Worm (Caenorhabditis elegans) whole organism, young adult: ENCODE measurements around the gene T10F2.5.

ENCODE experiments used
- B0019.2 ChIP-seq: fragments of 200-800 bp; sonication (Bioruptor generic); conservative IDR thresholded peaks from 2 replicates; pipeline ENCODE4 v1.3.6; 2022; ENCODE audit warnings: missing genetic modification reagents, missing genetic modification characterization, missing compliant biosample characterization
- C17E4.6 ChIP-seq: fragments of 200-800 bp; sonication (Bioruptor generic); IDR thresholded peaks from 2 replicates; pipeline ENCODE4 v1.3.6; 2022; ENCODE audit warnings: missing genetic modification reagents, missing genetic modification characterization, missing compliant biosample characterization
- F10E7.11 ChIP-seq: sonication (generic microtip); optimal IDR thresholded peaks from 2 replicates; lab custom pipeline; 2017; ENCODE audit warnings: mild to moderate bottlenecking, missing genetic modification characterization, moderate library complexity, missing compliant biosample characterization
- F22D6.2 ChIP-seq: sonication (generic microtip); optimal IDR thresholded peaks from 2 replicates; lab custom pipeline; 2016; ENCODE audit warnings: mild to moderate bottlenecking, missing genetic modification characterization, missing compliant biosample characterization
- F49E8.2 ChIP-seq: sonication (generic microtip); optimal IDR thresholded peaks from 3 replicates; lab custom pipeline; 2017; ENCODE audit warnings: missing genetic modification characterization, mild to moderate bottlenecking, missing compliant biosample characterization, antibody characterized with exemption, moderate library complexity; ENCODE audit not compliant: insufficient read depth
- F57A8.1 ChIP-seq: fragments of 200-800 bp; sonication (Bioruptor generic); optimal IDR thresholded peaks from 2 replicates; lab custom pipeline; 2018; ENCODE audit warnings: mild to moderate bottlenecking, missing genetic modification characterization, moderate library complexity, missing compliant biosample characterization
- T07F8.4 ChIP-seq: sonication (generic microtip); optimal IDR thresholded peaks from 2 replicates; lab custom pipeline; 2016; ENCODE audit warnings: mild to moderate bottlenecking, missing genetic modification characterization, moderate library complexity, missing compliant biosample characterization
- Y53F4B.3 ChIP-seq: fragments of 200-800 bp; sonication (Bioruptor generic); IDR thresholded peaks from 2 replicates; pipeline ENCODE4 v1.3.6; 2022; ENCODE audit warnings: missing genetic modification reagents, missing genetic modification characterization, missing compliant biosample characterization
- Y53G8AR.9 ChIP-seq: fragments of 200-800 bp; sonication (Bioruptor generic); conservative IDR thresholded peaks from 2 replicates; pipeline ENCODE4 v1.3.6; 2022; ENCODE audit warnings: missing genetic modification reagents, missing genetic modification characterization, missing compliant biosample characterization
- Y56A3A.18 ChIP-seq: fragments of 200-800 bp; sonication (Bioruptor generic); IDR thresholded peaks from 2 replicates; pipeline ENCODE4 v1.3.6; 2022; ENCODE audit warnings: missing genetic modification reagents, missing genetic modification characterization, missing compliant biosample characterization
- Y67H2A.10 ChIP-seq: fragments of 200-800 bp; sonication (Bioruptor generic); conservative IDR thresholded peaks from 2 replicates; pipeline ENCODE4 v1.3.6; 2022; ENCODE audit warnings: missing genetic modification reagents, missing genetic modification characterization, missing compliant biosample characterization
- Y79H2A.3 ChIP-seq: fragments of 200-800 bp; sonication (Bioruptor generic); conservative IDR thresholded peaks from 2 replicates; pipeline ENCODE4 v1.3.6; 2022; ENCODE audit warnings: missing genetic modification reagents, missing genetic modification characterization, missing compliant biosample characterization
- ZK185.1 ChIP-seq: sonication (generic microtip); optimal IDR thresholded peaks from 2 replicates; lab custom pipeline; 2016; ENCODE audit warnings: mild to moderate bottlenecking, missing genetic modification characterization, missing compliant biosample characterization; ENCODE audit not compliant: poor library complexity, severe bottlenecking
- akir-1 ChIP-seq: fragments of 200-800 bp; sonication (Bioruptor generic); optimal IDR thresholded peaks from 2 replicates; lab custom pipeline; 2018; ENCODE audit warnings: mild to moderate bottlenecking, missing genetic modification characterization, moderate library complexity, missing compliant biosample characterization
- athp-1 ChIP-seq: sonication (generic microtip); optimal IDR thresholded peaks from 2 replicates; lab custom pipeline; 2017; ENCODE audit warnings: mild to moderate bottlenecking, missing genetic modification characterization, missing compliant biosample characterization
- attf-5 ChIP-seq: fragments of 200-800 bp; sonication (Bioruptor generic); optimal IDR thresholded peaks from 2 replicates; lab custom pipeline; 2018; ENCODE audit warnings: mild to moderate bottlenecking, missing genetic modification characterization, missing compliant biosample characterization
- bed-1 ChIP-seq: fragments of 200-800 bp; sonication (Bioruptor generic); IDR thresholded peaks from 2 replicates; pipeline ENCODE4 v1.3.6; 2022; ENCODE audit warnings: missing genetic modification reagents, missing genetic modification characterization, missing compliant biosample characterization
- bed-2 ChIP-seq: fragments of 200-800 bp; sonication (Bioruptor generic); IDR thresholded peaks from 2 replicates; pipeline ENCODE4 v1.3.6; 2022; ENCODE audit warnings: missing genetic modification reagents, missing genetic modification characterization, missing compliant biosample characterization
- ceh-40 ChIP-seq: fragments of 200-800 bp; sonication (Bioruptor generic); IDR thresholded peaks from 2 replicates; pipeline ENCODE4 v1.3.6; 2022; ENCODE audit warnings: missing genetic modification characterization, missing compliant biosample characterization
- ceh-58 ChIP-seq: fragments of 200-800 bp; sonication (Bioruptor generic); IDR thresholded peaks from 2 replicates; pipeline ENCODE4 v1.3.6; 2022; ENCODE audit warnings: missing genetic modification characterization, missing compliant biosample characterization
- ceh-91 ChIP-seq: fragments of 200-800 bp; sonication (Bioruptor generic); IDR thresholded peaks from 2 replicates; pipeline ENCODE4 v1.3.6; 2022; ENCODE audit warnings: missing genetic modification reagents, missing genetic modification characterization, missing compliant biosample characterization
- let-526 ChIP-seq: fragments of 200-800 bp; sonication (Bioruptor generic); IDR thresholded peaks from 2 replicates; pipeline ENCODE4 v1.3.6; 2022; ENCODE audit warnings: missing genetic modification reagents, missing genetic modification characterization, missing compliant biosample characterization
- lin-54 ChIP-seq: fragments of 200-800 bp; sonication (Bioruptor generic); optimal IDR thresholded peaks from 2 replicates; lab custom pipeline; 2018; ENCODE audit warnings: mild to moderate bottlenecking, missing genetic modification characterization, missing compliant biosample characterization
- lir-1 ChIP-seq: fragments of 200-800 bp; sonication (Bioruptor generic); conservative IDR thresholded peaks from 2 replicates; pipeline ENCODE4 v1.3.6; 2022; ENCODE audit warnings: missing genetic modification reagents, missing genetic modification characterization, missing compliant biosample characterization
- lsl-1 ChIP-seq: fragments of 200-800 bp; sonication (Bioruptor generic); optimal IDR thresholded peaks from 2 replicates; lab custom pipeline; 2018; ENCODE audit warnings: mild to moderate bottlenecking, missing genetic modification characterization, moderate library complexity, missing compliant biosample characterization
- mel-28 ChIP-seq: sonication (generic microtip); optimal IDR thresholded peaks from 2 replicates; lab custom pipeline; 2016; ENCODE audit warnings: borderline replicate concordance, mild to moderate bottlenecking, missing genetic modification characterization, missing compliant biosample characterization
- mxl-1 ChIP-seq: sonication (generic microtip); optimal IDR thresholded peaks from 2 replicates; lab custom pipeline; 2016; ENCODE audit warnings: missing genetic modification characterization, missing compliant biosample characterization
- nfya-2 ChIP-seq: fragments of 200-800 bp; sonication (Bioruptor generic); IDR thresholded peaks from 2 replicates; pipeline ENCODE4 v1.3.6; 2022; ENCODE audit warnings: missing genetic modification reagents, missing genetic modification characterization, missing compliant biosample characterization
- nfyb-1 ChIP-seq: fragments of 200-800 bp; sonication (Bioruptor generic); IDR thresholded peaks from 2 replicates; pipeline ENCODE4 v1.3.6; 2022; ENCODE audit warnings: missing genetic modification reagents, missing genetic modification characterization, missing compliant biosample characterization
- rcor-1 ChIP-seq: fragments of 200-800 bp; sonication (Bioruptor generic); IDR thresholded peaks from 2 replicates; pipeline ENCODE4 v1.3.6; 2022; ENCODE audit warnings: missing genetic modification reagents, missing genetic modification characterization, missing compliant biosample characterization
- rpc-1 ChIP-seq, 2 experiments: fragments of 150-350 bp in 1 of 2; sonication (generic microtip) in 1 of 2; optimal IDR thresholded peaks; 2 replicates each; lab custom pipeline; 2014 to 2018; ENCODE audit warnings: missing biosample characterization in 1 of 2, missing genetic modification characterization in 1 of 2, missing genetic modification reagents in 1 of 2, missing genotype in 1 of 2
- sea-2 ChIP-seq: fragments of 200-800 bp; sonication (Bioruptor generic); IDR thresholded peaks from 2 replicates; pipeline ENCODE4 v1.3.6; 2022; ENCODE audit warnings: missing genetic modification characterization, missing compliant biosample characterization
- snpc-1.1 ChIP-seq: sonication (generic microtip); optimal IDR thresholded peaks from 2 replicates; lab custom pipeline; 2017; ENCODE audit warnings: missing genetic modification characterization, mild to moderate bottlenecking, missing compliant biosample characterization, antibody characterized with exemption, moderate library complexity, missing genotype, missing genetic modification reagents; ENCODE audit not compliant: insufficient read depth
- snpc-4 ChIP-seq, 5 experiments: fragments of 150-350 bp in 1 of 5; sonication (generic microtip) in 4 of 5; optimal IDR thresholded peaks; 2 replicates each; lab custom pipeline; 2014 to 2018; ENCODE audit warnings: missing genetic modification characterization in 5 of 5, missing biosample characterization in 3 of 5, antibody characterized with exemption in 2 of 5, mild to moderate bottlenecking in 2 of 5, missing compliant biosample characterization in 2 of 5, missing genotype in 2 of 5, moderate library complexity in 2 of 5, missing genetic modification reagents in 1 of 5
- tbp1 ChIP-seq: fragments of 200-800 bp; sonication (Bioruptor generic); optimal IDR thresholded peaks from 2 replicates; lab custom pipeline; 2018; ENCODE audit warnings: mild to moderate bottlenecking, missing genetic modification characterization, missing compliant biosample characterization
- unc-62 ChIP-seq: fragments of 150-350 bp; optimal IDR thresholded peaks from 2 replicates; lab custom pipeline; 2014; ENCODE audit warnings: missing biosample characterization, missing genetic modification reagents, missing genetic modification characterization
- zim-3 ChIP-seq: sonication (generic microtip); optimal IDR thresholded peaks from 2 replicates; lab custom pipeline; 2017; ENCODE audit warnings: mild to moderate bottlenecking, missing genetic modification characterization, moderate library complexity, missing compliant biosample characterization

Gene T10F2.5

DNA sequence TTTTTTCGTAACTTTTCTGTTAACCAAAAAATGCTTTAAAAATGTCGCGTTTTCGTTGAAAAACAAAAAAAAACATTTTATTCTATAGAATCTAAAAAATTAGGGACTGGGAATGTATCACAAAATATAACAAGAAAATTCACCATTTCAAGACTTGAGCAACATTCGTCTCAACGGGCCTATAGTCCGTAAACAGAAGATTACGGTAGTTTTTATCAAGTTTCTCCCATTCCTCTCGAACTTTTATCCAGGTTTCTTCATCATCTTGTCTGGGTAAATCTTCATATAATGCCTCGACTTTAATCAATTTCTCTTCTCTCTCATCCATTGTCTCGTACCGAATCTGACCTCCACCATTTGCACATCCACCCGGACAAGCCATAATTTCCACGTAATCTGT, 4.0 kb downstream of the T10F2.5 start:
- TF ChIP-seq lsl-1 (GFP tag; lab: Kevin White, UChicago) (peak; percentile 2), T07F8.4 (tag; lab: Kevin White, UChicago) (no peak), Y56A3A.18 (GFP tag; lab: Robert Waterston, UW) (0 out of 2 replicates have a peak, but pooled peaks have one; percentile 41), Y53G8AR.9 (GFP tag; lab: Robert Waterston, UW) (peak; percentile 54; the same call in 1 of the 2 replicates), Y79H2A.3 (GFP tag; lab: Robert Waterston, UW) (0 out of 2 replicates have a peak, but pooled peaks have one; percentile 31), C17E4.6 (no peak), F49E8.2 (tag; lab: Kevin White, UChicago) (peak; percentile 57)

- TF ChIP-seq mel-28 (tag; lab: Kevin White, UChicago) (no peak), attf-5 (GFP tag; lab: Kevin White, UChicago) (peak; percentile 42), Y67H2A.10 (no peak), athp-1 (tag; lab: Kevin White, UChicago) (no peak), snpc-1.1 (tag; lab: Kevin White, UChicago) (no peak), let-526 (no peak), ceh-91 (GFP tag; lab: Robert Waterston, UW) (no peak), rpc-1 (optimal IDR thresholded peaks at IDR 0.05; lab: Kevin White, UChicago) (no peak), rpc-1 (tag; optimal IDR thresholded peaks at IDR 0.05; lab: Kevin White, UChicago) (no peak), tbp1 (GFP tag; lab: Kevin White, UChicago) (no peak), lin-54 (no peak), F22D6.2 (tag; lab: Kevin White, UChicago) (no peak), ceh-40 (no peak), snpc-4 (GFP tag; optimal IDR thresholded peaks at IDR 0.05; lab: Kevin White, UChicago) (peak; percentile 58), snpc-4 (tag; optimal IDR thresholded peaks at IDR 0.05; lab: Kevin White, UChicago) (no peak), sea-2 (GFP tag; lab: Robert Waterston, UW) (no peak)
- TF ChIP-seq, all 124 proteins: peak for 2
Observed at ce11 chrIII:5153137-5153536, 6.3 kb downstream of the T10F2.5 start, which contains the start of the genes rbm-42 and grwd-1. TSS of gene rbm-42 (minus strand) at chrIII:5153229. TSS of gene grwd-1 (plus strand) at chrIII:5153464.

DNA sequence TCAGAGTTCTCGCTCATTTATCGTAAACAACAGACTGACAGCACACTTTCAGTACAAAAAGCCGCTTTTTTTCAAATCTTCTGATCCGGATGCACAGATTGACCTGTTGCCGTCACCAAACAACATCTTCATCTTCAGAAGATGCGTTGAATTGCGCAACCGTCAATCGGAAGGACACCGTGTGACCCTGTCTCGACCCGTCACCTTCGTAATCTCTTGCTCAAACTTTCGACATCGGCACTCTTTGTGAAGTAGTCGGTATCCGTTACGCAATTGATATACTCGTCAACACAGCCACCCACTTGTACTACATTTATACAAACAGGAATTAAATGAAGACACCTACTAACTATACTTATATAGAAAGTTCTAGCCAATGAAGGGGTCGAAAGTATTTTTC, 8.4 kb downstream of the T10F2.5 start:
- TF ChIP-seq unc-62 (GFP tag; lab: Kevin White, UChicago) (peak; percentile 4), ceh-58 (GFP tag; lab: Robert Waterston, UW) (no peak)
- TF ChIP-seq, all 124 proteins: peak for 1

- TF ChIP-seq B0019.2 (GFP tag; lab: Robert Waterston, UW) (no peak), F57A8.1 (no peak), C17E4.6 (no peak), nfyb-1 (GFP tag; lab: Robert Waterston, UW) (no peak), Y53F4B.3 (GFP tag; lab: Robert Waterston, UW) (no peak), akir-1 (no peak), rcor-1 (GFP tag; lab: Robert Waterston, UW) (no peak), nfya-2 (no peak), lir-1 (no peak), ZK185.1 (tag; lab: Kevin White, UChicago) (no peak), F10E7.11 (tag; lab: Kevin White, UChicago) (no peak), zim-3 (tag; lab: Kevin White, UChicago) (no peak), bed-2 (GFP tag; lab: Robert Waterston, UW) (no peak), ceh-58 (GFP tag; lab: Robert Waterston, UW) (no peak), lin-54 (no peak), bed-1 (GFP tag; lab: Robert Waterston, UW) (no peak), mxl-1 (tag; lab: Kevin White, UChicago) (no peak)
Observed at ce11 chrIII:5150012-5150411, 9.4 kb downstream of the T10F2.5 start.
